Worm (Caenorhabditis elegans): ENCODE measurements around the gene F28A10.13.

ce11 chrII:799700-800099 is 48.9 kb upstream of the F28A10.13 start, which contains the start of gene F46F5.14:
- TF ChIP-seq cog-1 (tag; optimal IDR thresholded peaks at IDR 0.05), result no peak
- no peak for TF ChIP-seq flt-1 (GFP tag; IDR thresholded peaks at IDR 0.05)
- no peak for TF ChIP-seq T22C8.4 (GFP tag; IDR thresholded peaks at IDR 0.05)
- no peak for TF ChIP-seq ztf-29 (GFP tag; IDR thresholded peaks at IDR 0.05)
- TF ChIP-seq med-1 (GFP tag; optimal IDR thresholded peaks at IDR 0.05; ENCODE audit: insufficient read depth), result no peak
- no peak for TF ChIP-seq ztf-23 (GFP tag; IDR thresholded peaks at IDR 0.05)

Measured in whole organism, midembryonic.